Fruit fly (Drosophila melanogaster) whole organism, adult: ENCODE measurements around the gene CG12116.

Experiments
- CG12768 ChIP-seq: fragments of 200-800 bp; sonication (Bioruptor generic); optimal IDR thresholded peaks from 2 replicates; lab custom pipeline; 2017; ENCODE audit warnings: missing biosample characterization, missing genetic modification characterization, mild to moderate bottlenecking, moderate library complexity, missing genetic modification reagents
- CG1620 ChIP-seq: fragments of 200-800 bp; sonication (Bioruptor generic); optimal IDR thresholded peaks from 2 replicates; lab custom pipeline; 2016; ENCODE audit warnings: missing biosample characterization, missing genetic modification characterization
- CG5204 ChIP-seq: fragments of 200-800 bp; sonication (Bioruptor generic); optimal IDR thresholded peaks from 2 replicates; lab custom pipeline; 2016; ENCODE audit warnings: missing biosample characterization, missing genetic modification characterization
- CG7045 ChIP-seq: fragments of 200-800 bp; sonication (Bioruptor generic); optimal IDR thresholded peaks from 2 replicates; lab custom pipeline; 2017; ENCODE audit warnings: missing biosample characterization, mild to moderate bottlenecking, missing genetic modification characterization
- CG7101 ChIP-seq: fragments of 200-800 bp; sonication (Bioruptor generic); optimal IDR thresholded peaks from 2 replicates; lab custom pipeline; 2018; ENCODE audit warnings: missing biosample characterization, mild to moderate bottlenecking, missing genetic modification characterization, moderate library complexity
- Hr96 ChIP-seq: fragments of 200-800 bp; sonication (Bioruptor generic); optimal IDR thresholded peaks from 2 replicates; lab custom pipeline; 2016; ENCODE audit warnings: missing biosample characterization, missing genetic modification characterization
- Mnt ChIP-seq: fragments of 200-800 bp; sonication (Bioruptor generic); optimal IDR thresholded peaks from 2 replicates; lab custom pipeline; 2016; ENCODE audit warnings: missing biosample characterization, mild to moderate bottlenecking, missing genetic modification characterization
- bab1 ChIP-seq: fragments of 200-800 bp; sonication (Bioruptor generic); optimal IDR thresholded peaks from 3 replicates; lab custom pipeline; 2019; ENCODE audit warnings: missing biosample characterization, mild to moderate bottlenecking, missing genetic modification characterization, moderate library complexity
- cic ChIP-seq: fragments of 200-800 bp; sonication (Bioruptor generic); optimal IDR thresholded peaks from 2 replicates; lab custom pipeline; 2017; ENCODE audit warnings: missing biosample characterization, mild to moderate bottlenecking, missing genetic modification characterization, moderate library complexity
- cnc ChIP-seq, 2 experiments: fragments of >200 bp; optimal IDR thresholded peaks; 2 replicates each; lab custom pipeline; 2017
- kay ChIP-seq: fragments of 200-800 bp; sonication (Bioruptor generic); peaks from one replicate; lab custom pipeline; 2016; ENCODE audit warnings: missing biosample characterization, missing genetic modification characterization, borderline replicate concordance
- pad ChIP-seq: fragments of 200-800 bp; sonication (Bioruptor generic); optimal IDR thresholded peaks from 3 replicates; lab custom pipeline; 2017; ENCODE audit warnings: missing biosample characterization, missing genetic modification characterization, mild to moderate bottlenecking, moderate library complexity, missing genetic modification reagents

dm6 chrX:8457532-8457931, 11.3 kb downstream of the CG12116 start, which contains the start of gene CG32713:
- TF ChIP-seq pad (GFP tag; lab: Kevin White, UChicago) (no peak), bab1 (GFP tag; lab: Kevin White, UChicago) (no peak), cic (GFP tag; lab: Kevin White, UChicago) (no peak), cnc (optimal IDR thresholded peaks at IDR 0.05; lab: Kevin White, UChicago) (no peak), CG7045 (GFP tag; lab: Kevin White, UChicago) (no peak), Mnt (no peak), CG5204 (GFP tag; lab: Kevin White, UChicago) (no peak), CG1620 (GFP tag; lab: Kevin White, UChicago) (no peak), CG7101 (no peak), Hr96 (GFP tag; lab: Kevin White, UChicago) (no peak), CG12768 (GFP tag; lab: Kevin White, UChicago) (no peak), kay (GFP tag; lab: Kevin White, UChicago) (no peak)
